Worm (Caenorhabditis elegans): ENCODE results near the gene F16G10.3.
A peak's percentile ranks its signal among the peaks of the same experiment; 100 is the strongest.

F16G10.3 gene

ce11 chrII:2342004-2342479 lies 30.1 kb upstream of the F16G10.3 start, which contains the start of gene F43C11.6:
F43C11.6 (plus strand) TSS chrII:2342429.
- TF ChIP-seq nhr-237 (tag; optimal IDR thresholded peaks at IDR 0.05) = no peak
- no peak for TF ChIP-seq jun-1 (tag; optimal IDR thresholded peaks at IDR 0.05)
- TF ChIP-seq swsn-7 (tag; optimal IDR thresholded peaks at IDR 0.05) = peak; percentile 7
- TF ChIP-seq aly-2 (tag; optimal IDR thresholded peaks at IDR 0.05) = no peak
- no peak for TF ChIP-seq ceh-8 (GFP tag; optimal IDR thresholded peaks at IDR 0.05)
- peak; percentile 81 for TF ChIP-seq rnt-1 (tag; optimal IDR thresholded peaks at IDR 0.05)
- TF ChIP-seq Y116A8C.19 (tag; optimal IDR thresholded peaks at IDR 0.05; ENCODE audit: borderline replicate concordance) = no peak
- peak in 2 of 3 experiments; percentile 8 to 54 for TF ChIP-seq ceh-82 (tag; optimal IDR thresholded peaks at IDR 0.05)
- no peak for TF ChIP-seq ceh-90 (tag; optimal IDR thresholded peaks at IDR 0.05)
- TF ChIP-seq nhr-84 (tag; optimal IDR thresholded peaks at IDR 0.05) = no peak
- TF ChIP-seq fos-1 (tag; optimal IDR thresholded peaks at IDR 0.05) = no peak
- TF ChIP-seq tbx-2 (tag; optimal IDR thresholded peaks at IDR 0.05) = no peak
- TF ChIP-seq lin-35 (GFP tag; optimal IDR thresholded peaks at IDR 0.05) = peak; percentile 49 to 77
- peak; percentile 48 for TF ChIP-seq F16B12.6 (tag; optimal IDR thresholded peaks at IDR 0.05)
- TF ChIP-seq mdl-1 (tag; optimal IDR thresholded peaks at IDR 0.05) = peak in 1 of 2 experiments; percentile 36
- peak; percentile 55 for TF ChIP-seq C16A3.4 (tag; optimal IDR thresholded peaks at IDR 0.05)
- no peak for TF ChIP-seq dsc-1 (tag; optimal IDR thresholded peaks at IDR 0.05)
- no peak for TF ChIP-seq unc-62 (GFP tag; optimal IDR thresholded peaks at IDR 0.05)
- no peak for TF ChIP-seq tlp-1 (tag; optimal IDR thresholded peaks at IDR 0.05)
- TF ChIP-seq ceh-88 (GFP tag; IDR thresholded peaks at IDR 0.05) = no peak
- TF ChIP-seq ztf-4 (tag; optimal IDR thresholded peaks at IDR 0.05) = no peak
- TF ChIP-seq lin-13 (GFP tag; optimal IDR thresholded peaks at IDR 0.05) = peak; percentile 25
- no peak for TF ChIP-seq nhr-11 (tag; optimal IDR thresholded peaks at IDR 0.05)
- no peak for TF ChIP-seq ceh-63 (GFP tag; optimal IDR thresholded peaks at IDR 0.05)
- TF ChIP-seq egl-13 (tag; optimal IDR thresholded peaks at IDR 0.05) = no peak
- peak; percentile 8 for TF ChIP-seq xbp-1 (tag; optimal IDR thresholded peaks at IDR 0.05)
- TF ChIP-seq efl-3 (GFP tag; optimal IDR thresholded peaks at IDR 0.05) = no peak
- TF ChIP-seq dpl-1 (GFP tag; optimal IDR thresholded peaks at IDR 0.05) = peak; percentile 35 to 76 (median 37)
- TF ChIP-seq lsy-2 (tag; optimal IDR thresholded peaks at IDR 0.05) = peak; percentile 37 to 73
- TF ChIP-seq efl-1 (optimal IDR thresholded peaks at IDR 0.05) = peak; percentile 55 to 63
- TF ChIP-seq efl-1 (GFP tag; optimal IDR thresholded peaks at IDR 0.05 in 1 of 2) = peak; percentile 58 to 95
- no peak for TF ChIP-seq sox-4 (tag; optimal IDR thresholded peaks at IDR 0.05)
- no peak for TF ChIP-seq fkh-4 (tag; optimal IDR thresholded peaks at IDR 0.05; ENCODE audit: borderline replicate concordance)
- no peak for TF ChIP-seq blmp-1 (tag; optimal IDR thresholded peaks at IDR 0.05)
- TF ChIP-seq alr-1 (tag; optimal IDR thresholded peaks at IDR 0.05; ENCODE audit: borderline replicate concordance) = no peak
- TF ChIP-seq lin-15B (tag; optimal IDR thresholded peaks at IDR 0.05) = peak; percentile 27
- TF ChIP-seq skn-1 (tag; optimal IDR thresholded peaks at IDR 0.05) = peak; percentile 23
- no peak for TF ChIP-seq unc-30 (tag; optimal IDR thresholded peaks at IDR 0.05)
- TF ChIP-seq nhr-20 (tag; optimal IDR thresholded peaks at IDR 0.05) = peak; percentile 1
- TF ChIP-seq zag-1 (tag; optimal IDR thresholded peaks at IDR 0.05) = no peak
- no peak for TF ChIP-seq sptf-1 (tag; optimal IDR thresholded peaks at IDR 0.05)

- TF ChIP-seq unc-98 (GFP tag; IDR thresholded peaks at IDR 0.05) (no peak), ztf-4 (tag; optimal IDR thresholded peaks at IDR 0.05) (no peak), ceh-88 (GFP tag; IDR thresholded peaks at IDR 0.05) (no peak), hpl-2 (GFP tag; optimal IDR thresholded peaks at IDR 0.05) (no peak), sup-37 (GFP tag; optimal IDR thresholded peaks at IDR 0.05) (no peak), nhr-12 (tag; optimal IDR thresholded peaks at IDR 0.05) (no peak), nhr-84 (tag; optimal IDR thresholded peaks at IDR 0.05) (no peak), lin-14 (GFP tag; optimal IDR thresholded peaks at IDR 0.05) (no peak)
Measured at ce11 chrII:2346672-2347071, 25.5 kb upstream of the F16G10.3 start, which contains the start of gene F43C11.4. F43C11.4 (plus strand) TSS chrII:2346972.

Measured in whole organism, L1 larva.